Worm (Caenorhabditis elegans) whole organism, late embryonic: ENCODE measurements around the gene atgl-1.

Source experiments
- ceh-30 ChIP-seq: fragments of 150-350 bp; optimal IDR thresholded peaks from 2 replicates; lab custom pipeline; 2014; ENCODE audit warnings: missing biosample characterization, missing genetic modification characterization
- dmd-4 ChIP-seq: sonication (generic microtip); optimal IDR thresholded peaks from 2 replicates; lab custom pipeline; 2016; ENCODE audit warnings: borderline replicate concordance, missing genetic modification characterization, missing compliant biosample characterization
- fkh-10 ChIP-seq: fragments of 150-350 bp; optimal IDR thresholded peaks from 2 replicates; lab custom pipeline; 2014; ENCODE audit warnings: missing biosample characterization, missing genetic modification reagents, missing genetic modification characterization
- hlh-6 ChIP-seq: sonication (generic microtip); optimal IDR thresholded peaks from 2 replicates; lab custom pipeline; 2016; ENCODE audit warnings: missing genotype, missing genetic modification characterization, missing compliant biosample characterization
- nfya-1 ChIP-seq: sonication (generic microtip); optimal IDR thresholded peaks from 2 replicates; lab custom pipeline; 2017; ENCODE audit warnings: missing genetic modification characterization, mild to moderate bottlenecking, missing compliant biosample characterization, antibody characterized with exemption, moderate library complexity
- nhr-11 ChIP-seq: fragments of 150-350 bp; optimal IDR thresholded peaks from 2 replicates; lab custom pipeline; 2014; ENCODE audit warnings: missing biosample characterization, missing genetic modification characterization
- npax-4 ChIP-seq: sonication (generic microtip); optimal IDR thresholded peaks from 2 replicates; lab custom pipeline; 2016; ENCODE audit warnings: missing genetic modification characterization, missing compliant biosample characterization
- odd-2 ChIP-seq: sonication (generic microtip); optimal IDR thresholded peaks from 2 replicates; lab custom pipeline; 2017; ENCODE audit warnings: antibody characterized with exemption, mild to moderate bottlenecking, missing genetic modification characterization, missing compliant biosample characterization
- pha-2 ChIP-seq: sonication (generic microtip); optimal IDR thresholded peaks from 2 replicates; lab custom pipeline; 2017; ENCODE audit warnings: mild to moderate bottlenecking, missing genetic modification characterization, missing compliant biosample characterization
- pha-4 ChIP-seq: fragments of 150-350 bp; optimal IDR thresholded peaks from 2 replicates; lab custom pipeline; 2018; ENCODE audit warnings: missing biosample characterization, missing genetic modification reagents, missing genetic modification characterization
- pqm-1 ChIP-seq: sonication (generic microtip); optimal IDR thresholded peaks from 2 replicates; lab custom pipeline; 2016; ENCODE audit warnings: missing genetic modification characterization, missing compliant biosample characterization
- tbx-2 ChIP-seq: sonication (generic microtip); optimal IDR thresholded peaks from 2 replicates; lab custom pipeline; 2016; ENCODE audit warnings: missing genetic modification characterization, missing compliant biosample characterization
- unc-42 ChIP-seq: sonication (generic microtip); optimal IDR thresholded peaks from 2 replicates; lab custom pipeline; 2016; ENCODE audit warnings: missing genotype, missing genetic modification characterization, missing compliant biosample characterization
- unc-86 ChIP-seq: sonication (generic microtip); optimal IDR thresholded peaks from 2 replicates; lab custom pipeline; 2016; ENCODE audit warnings: missing genetic modification characterization, missing compliant biosample characterization

DNA sequence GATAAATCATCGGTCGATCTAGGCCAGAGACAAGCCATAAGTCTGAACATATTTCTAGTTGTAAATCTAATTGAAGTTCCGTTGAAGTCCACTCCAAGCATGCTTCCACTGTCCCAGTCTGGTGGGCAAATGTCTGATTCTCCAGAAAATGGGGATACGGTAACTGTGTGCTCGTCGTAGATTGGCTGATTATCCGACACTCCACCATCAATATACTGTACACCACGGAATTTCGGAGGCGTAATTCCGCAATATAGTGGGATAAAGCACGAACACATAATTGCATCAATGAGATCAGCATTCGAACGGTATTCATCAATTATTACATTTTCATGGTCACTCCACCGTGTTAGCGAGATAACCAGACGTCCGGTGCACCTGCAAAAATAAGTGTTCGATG lies 1.0 kb downstream of the atgl-1 start:
- TF ChIP-seq pha-4 (tag; lab: Kevin White, UChicago) = no peak
- no peak for TF ChIP-seq unc-42 (tag; lab: Kevin White, UChicago)
- TF ChIP-seq pqm-1 = no peak
- TF ChIP-seq hlh-6 (tag; lab: Kevin White, UChicago) = no peak
- no peak for TF ChIP-seq ceh-30 (tag; lab: Kevin White, UChicago)
- TF ChIP-seq odd-2 (tag; lab: Kevin White, UChicago) = no peak
- TF ChIP-seq nhr-11 (tag; lab: Kevin White, UChicago) = no peak
- TF ChIP-seq unc-86 = no peak
- no peak for TF ChIP-seq fkh-10 (GFP tag; lab: Kevin White, UChicago)
- TF ChIP-seq nfya-1 (tag; lab: Kevin White, UChicago) = no peak
- TF ChIP-seq tbx-2 = no peak
- no peak for TF ChIP-seq dmd-4 (tag; lab: Kevin White, UChicago)
- TF ChIP-seq pha-2 (tag; lab: Kevin White, UChicago) = no peak
- TF ChIP-seq npax-4 (tag; lab: Kevin White, UChicago) = no peak
